Fruit fly (Drosophila melanogaster): ENCODE measurements around the gene CG32022.

- TF ChIP-seq insv (optimal IDR thresholded peaks at IDR 0.05), result no peak
- TF ChIP-seq h (optimal IDR thresholded peaks at IDR 0.05), result no peak
- no peak for TF ChIP-seq ttk (optimal IDR thresholded peaks at IDR 0.05)
- TF ChIP-seq psq (optimal IDR thresholded peaks at IDR 0.05), result no peak
- no peak for TF ChIP-seq Myc (optimal IDR thresholded peaks at IDR 0.05)
Observed at dm6 chr3L:8718602-8719001, 2.5 kb downstream of the CG32022 start.

Data from Kc167 (cell line).